Fruit fly (Drosophila melanogaster) Kc167 (cell line): ENCODE measurements around the gene disp.

Experiments
- Myc ChIP-seq: fragments of >200 bp; optimal IDR thresholded peaks from 2 replicates; lab custom pipeline; 2017; ENCODE audit warnings: missing external identifiers
- Sin3A ChIP-seq: fragments of >200 bp; optimal IDR thresholded peaks from 2 replicates; lab custom pipeline; 2018; ENCODE audit warnings: missing external identifiers
- h ChIP-seq: fragments of >200 bp; optimal IDR thresholded peaks from 3 replicates; lab custom pipeline; 2018; ENCODE audit warnings: missing external identifiers
- insv ChIP-seq: fragments of >200 bp; optimal IDR thresholded peaks from 3 replicates; lab custom pipeline; 2018; ENCODE audit warnings: missing external identifiers
- psq ChIP-seq: fragments of >200 bp; optimal IDR thresholded peaks from 2 replicates; lab custom pipeline; 2017; ENCODE audit warnings: missing external identifiers
- ttk ChIP-seq: sonication (Bioruptor generic); optimal IDR thresholded peaks from 2 replicates; lab custom pipeline; 2017; ENCODE audit warnings: missing external identifiers

Gene disp

DNA sequence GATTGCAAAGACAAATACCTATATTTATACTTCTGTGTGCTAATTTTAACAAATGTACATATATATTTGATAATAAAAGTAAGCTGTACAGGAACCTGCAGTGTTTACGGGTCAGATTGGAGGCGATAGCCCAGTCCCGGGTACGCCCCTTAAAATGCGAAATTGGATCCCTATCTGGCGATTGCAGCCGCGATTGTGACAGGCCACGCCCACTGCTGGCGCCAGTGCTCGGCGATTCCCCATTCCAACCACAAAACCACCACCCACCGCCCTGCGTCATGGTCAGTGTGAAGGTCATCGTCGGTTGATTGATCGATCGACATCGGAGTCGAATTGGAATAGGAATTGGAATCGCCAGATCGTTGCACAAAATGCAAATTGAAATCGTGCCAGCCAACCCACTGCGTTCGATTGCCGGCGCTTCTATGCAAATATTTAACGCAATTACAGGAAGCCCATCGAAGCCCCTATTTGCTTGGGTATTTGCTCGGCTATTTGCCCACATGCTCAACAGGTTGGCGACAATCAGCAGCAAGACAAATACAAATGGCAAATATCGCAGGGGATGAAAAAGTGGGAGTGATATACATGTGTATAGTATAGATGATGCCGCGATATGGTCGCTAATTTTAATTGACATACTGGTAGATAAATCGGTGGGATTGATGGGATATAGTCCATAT, 17.3 kb downstream of the disp start:
- no peak for TF ChIP-seq psq (lab: Kevin White, UChicago)
- TF ChIP-seq Sin3A (lab: Kevin White, UChicago), result no peak
- TF ChIP-seq h (lab: Kevin White, UChicago), result no peak
- TF ChIP-seq ttk, result no peak
- TF ChIP-seq insv, result no peak
- TF ChIP-seq Myc, result no peak

DNA sequence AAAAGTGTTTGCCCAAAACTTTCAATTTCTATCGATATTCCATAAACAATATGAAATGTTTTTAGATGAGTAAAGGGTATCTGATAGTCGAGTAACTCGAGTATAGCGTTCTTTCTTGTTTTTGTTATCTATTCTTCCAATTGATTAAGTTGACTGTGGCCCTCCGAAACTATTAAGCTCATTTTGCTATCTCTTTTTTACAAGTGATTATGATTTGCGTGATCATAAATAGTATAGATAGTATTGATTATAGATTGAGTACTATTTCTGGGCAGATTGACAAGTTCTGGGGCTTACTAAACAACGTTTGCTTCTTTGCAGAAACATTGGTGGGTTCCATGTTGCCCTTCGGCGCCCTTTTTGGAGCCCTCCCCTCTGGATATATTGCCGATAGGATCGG, 19.6 kb downstream of the disp start:
- no peak for TF ChIP-seq Sin3A (lab: Kevin White, UChicago)
- no peak for TF ChIP-seq insv
- TF ChIP-seq ttk, result no peak
- TF ChIP-seq h (lab: Kevin White, UChicago), result no peak
- TF ChIP-seq psq (lab: Kevin White, UChicago), result no peak

DNA sequence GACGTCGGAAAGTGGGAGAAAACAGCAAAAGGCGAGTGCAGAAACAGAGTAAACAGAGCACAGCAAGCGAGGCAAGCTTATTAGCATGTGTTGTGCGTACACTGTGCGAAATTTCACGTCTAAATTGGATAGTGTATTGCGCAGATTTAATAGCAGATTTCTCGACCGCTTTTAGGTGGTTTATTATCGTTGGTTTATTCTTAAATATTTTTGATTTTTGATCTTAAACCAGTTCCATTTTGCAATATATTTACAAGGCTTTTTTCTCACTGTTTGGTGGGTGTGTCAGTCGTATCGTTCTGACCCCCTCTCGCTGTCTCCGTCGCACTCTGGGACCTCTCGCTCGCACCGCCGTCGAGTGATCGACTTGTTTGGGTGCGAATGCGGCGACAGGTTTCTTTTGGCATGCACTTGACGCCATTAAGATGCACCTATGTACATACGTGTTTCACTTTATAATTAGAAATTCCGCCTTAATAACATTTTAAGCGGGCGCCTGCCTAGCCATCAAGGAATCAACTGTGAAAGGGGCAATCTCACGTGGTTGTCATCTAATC, 22.1 kb downstream of the disp start:
- TF ChIP-seq ttk (no peak), Sin3A (lab: Kevin White, UChicago) (no peak), Myc (no peak), psq (lab: Kevin White, UChicago) (no peak), h (lab: Kevin White, UChicago) (no peak), insv (no peak)

- no peak for TF ChIP-seq insv
- no peak for TF ChIP-seq Sin3A (lab: Kevin White, UChicago)
- TF ChIP-seq ttk, result no peak
- no peak for TF ChIP-seq h (lab: Kevin White, UChicago)
- no peak for TF ChIP-seq Myc
- TF ChIP-seq psq (lab: Kevin White, UChicago), result no peak
Measured at dm6 chr3R:5832345-5832981, 23.6 kb downstream of the disp start.

DNA sequence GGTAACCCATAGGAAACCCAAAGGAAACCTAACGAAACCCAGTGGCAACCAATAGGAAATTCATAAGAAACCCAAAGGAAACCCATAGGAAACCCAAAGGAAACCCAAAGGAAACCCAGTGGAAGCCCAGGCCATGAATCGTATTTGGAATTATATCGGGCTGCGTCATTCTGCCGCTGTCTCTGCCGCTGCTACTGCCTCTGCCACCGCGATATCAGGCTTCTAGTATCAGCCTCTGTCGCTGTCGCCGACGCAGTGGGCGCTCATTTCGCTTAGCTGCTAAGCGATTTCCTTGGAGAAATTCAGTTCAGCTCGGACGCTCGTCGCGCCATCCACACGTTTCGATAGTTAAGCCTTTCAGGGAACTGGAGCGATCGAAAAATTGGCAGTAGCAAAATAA, 24.8 kb downstream of the disp start, which contains the start of gene CG1208:
TSS of gene CG1208 (plus strand) at position 301 of the 400 bp plus-strand sequence.
- TF ChIP-seq ttk, result no peak
- TF ChIP-seq psq (lab: Kevin White, UChicago), result no peak
- no peak for TF ChIP-seq insv
- no peak for TF ChIP-seq h (lab: Kevin White, UChicago)
- no peak for TF ChIP-seq Sin3A (lab: Kevin White, UChicago)
- no peak for TF ChIP-seq Myc

- no peak for TF ChIP-seq psq (lab: Kevin White, UChicago)
- TF ChIP-seq ttk, result no peak
- TF ChIP-seq Sin3A (lab: Kevin White, UChicago), result no peak
- no peak for TF ChIP-seq insv
- TF ChIP-seq Myc, result no peak
- no peak for TF ChIP-seq h (lab: Kevin White, UChicago)
Measured at dm6 chr3R:5829762-5830161, 26.3 kb downstream of the disp start, which contains the start of gene glob3. Gene glob3, plus strand, starts transcription at chr3R:5830062.

- TF ChIP-seq ttk (no peak), insv (no peak), psq (lab: Kevin White, UChicago) (no peak), h (lab: Kevin White, UChicago) (no peak), Sin3A (lab: Kevin White, UChicago) (no peak), Myc (no peak)
Measured at dm6 chr3R:5824456-5824855, 31.7 kb downstream of the disp start, which contains the start of the genes Sec20 and dgrn. Gene Sec20, minus strand, starts transcription at chr3R:5824532. Gene dgrn, plus strand, starts transcription at chr3R:5824615.

DNA sequence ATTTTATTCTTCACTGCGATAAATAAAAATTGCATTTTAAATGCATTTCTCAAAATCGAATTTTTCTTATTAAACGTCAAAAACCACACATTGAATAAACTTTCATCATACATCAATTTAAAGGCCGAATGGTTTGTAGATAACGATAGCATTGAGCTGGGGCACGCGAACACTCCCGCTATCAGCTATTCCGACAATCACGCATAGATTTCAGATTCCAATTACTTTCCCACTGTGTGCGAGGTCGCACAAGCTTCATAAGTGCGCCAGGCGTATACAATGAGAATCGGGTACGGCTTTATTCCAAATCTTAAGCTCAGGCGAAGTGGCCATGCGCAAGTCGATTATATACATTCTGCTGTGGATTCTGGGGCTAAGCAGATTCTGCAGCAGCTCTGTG, 34.4 kb downstream of the disp start, which contains the start of gene CG46303:
TSS of gene CG46303 (plus strand) at position 223 of the 400 bp plus-strand sequence.
- TF ChIP-seq psq (lab: Kevin White, UChicago) (no peak), h (lab: Kevin White, UChicago) (no peak), ttk (no peak), insv (no peak), Myc (no peak), Sin3A (lab: Kevin White, UChicago) (no peak)

DNA sequence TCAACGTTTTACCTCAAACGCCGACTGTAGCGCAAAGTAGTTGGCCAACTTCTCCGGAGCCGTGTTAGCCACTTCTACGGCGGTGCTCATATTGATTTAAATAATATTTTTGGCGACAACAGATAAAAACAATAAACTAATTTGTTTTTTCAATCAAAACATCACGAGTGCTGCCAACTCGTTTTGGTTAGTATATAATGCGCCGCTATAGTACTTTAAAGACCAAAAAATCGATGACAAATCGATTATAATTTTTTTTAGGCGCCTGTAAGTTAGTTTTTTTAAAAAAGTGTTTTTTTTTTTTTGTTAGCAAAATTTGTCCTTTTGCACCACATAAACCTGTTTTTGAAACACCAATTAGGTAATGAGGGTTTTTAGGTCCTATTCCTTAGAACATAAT, 34.9 kb downstream of the disp start, which contains the start of gene Hpr1:
TSS of gene Hpr1 (minus strand) at position 198 of the 400 bp plus-strand sequence.
- no peak for TF ChIP-seq psq (lab: Kevin White, UChicago)
- TF ChIP-seq insv, result no peak
- no peak for TF ChIP-seq Myc
- no peak for TF ChIP-seq ttk
- no peak for TF ChIP-seq Sin3A (lab: Kevin White, UChicago)
- no peak for TF ChIP-seq h (lab: Kevin White, UChicago)

dm6 chr3R:5813157-5813659, 42.9 kb downstream of the disp start, which contains the start of gene CG42675:
Gene CG42675, plus strand, starts transcription at chr3R:5813609.
- TF ChIP-seq Myc (no peak), h (lab: Kevin White, UChicago) (no peak), psq (lab: Kevin White, UChicago) (no peak), Sin3A (lab: Kevin White, UChicago) (no peak), ttk (no peak), insv (no peak)

DNA sequence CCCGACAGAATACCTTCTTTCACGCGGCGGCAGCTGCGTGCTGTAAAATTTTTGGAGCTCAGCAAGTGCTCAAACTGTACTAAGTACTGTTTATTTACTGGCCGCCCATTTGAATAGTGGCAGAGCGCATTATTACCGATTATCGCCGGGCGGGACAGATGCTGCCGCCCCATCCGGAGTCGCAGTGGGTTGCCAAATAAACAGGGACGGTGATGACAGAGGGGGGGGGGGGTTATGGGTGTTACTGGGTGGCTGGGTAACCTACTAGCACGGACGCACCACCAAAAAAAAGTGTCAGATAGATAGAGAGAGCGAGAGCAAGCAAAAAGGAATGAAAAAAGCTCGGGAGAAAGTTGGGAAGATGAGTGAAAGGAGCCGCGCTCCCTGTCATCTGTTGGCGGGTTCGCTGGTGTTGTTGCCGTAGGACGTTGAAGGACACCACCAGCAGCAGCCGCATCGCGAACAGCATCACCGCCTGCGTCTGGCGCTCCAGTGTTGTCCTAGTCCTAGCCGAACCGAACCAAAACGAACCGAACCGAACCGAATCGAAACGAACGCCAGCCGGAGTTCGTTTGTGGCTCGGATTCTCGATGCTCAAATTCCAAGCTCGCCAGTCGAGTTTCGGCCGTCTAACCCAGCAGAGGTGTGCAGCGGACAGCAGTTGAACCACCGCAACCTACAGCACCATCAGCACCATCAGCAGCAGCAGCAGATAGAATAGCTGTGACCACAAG, 54.2 kb downstream of the disp start, which contains the start of gene CG11000:
TSS of gene CG11000 (plus strand) at position 626 of the 734 bp plus-strand sequence.
- TF ChIP-seq insv (no peak), psq (lab: Kevin White, UChicago) (no peak), Myc (no peak), ttk (no peak)
